Fruit fly (Drosophila melanogaster): ENCODE data around the gene LanA.

- TF ChIP-seq CTCF (optimal IDR thresholded peaks at IDR 0.05) (no peak), CG8478 (optimal IDR thresholded peaks at IDR 0.05) (no peak)
These were observed 14.4 kb upstream of the LanA start, which contains the start of gene CG13299 for dm6 chr3L:6232261-6232660.
